Worm (Caenorhabditis elegans) whole organism, young adult: ENCODE measurements around the gene srx-73.

Experiments used
- akir-1 ChIP-seq: fragments of 200-800 bp; sonication (Bioruptor generic); optimal IDR thresholded peaks from 2 replicates; lab custom pipeline; 2018; ENCODE audit warnings: mild to moderate bottlenecking, missing genetic modification characterization, moderate library complexity, missing compliant biosample characterization
- ztf-25 ChIP-seq: fragments of 200-800 bp; sonication (Bioruptor generic); IDR thresholded peaks from 2 replicates; pipeline ENCODE4 v1.3.6; 2022; ENCODE audit warnings: missing genetic modification reagents, missing genetic modification characterization, missing compliant biosample characterization

ce11 chrV:4694466-4695092 lies 29.0 kb upstream of the srx-73 start:
- TF ChIP-seq akir-1 (GFP tag; lab: Kevin White, UChicago) (no peak), ztf-25 (GFP tag; lab: Robert Waterston, UW) (no peak)
